Fruit fly (Drosophila melanogaster): Measurements from ENCODE around the gene Nha2.

The Nha2 gene

dm6 chr3R:22988995-22989394, 9.3 kb downstream of the Nha2 start, which contains the start of gene Or94b:
Gene Or94b (plus strand): TSS chr3R:22989295.
- TF ChIP-seq dl (GFP tag; optimal IDR thresholded peaks at IDR 0.05; ENCODE audit: insufficient read depth in 1 of 2, partially characterized antibody in 2 of 2) (no peak), Hnf4 (GFP tag; optimal IDR thresholded peaks at IDR 0.05) (no peak), Dfd (GFP tag; optimal IDR thresholded peaks at IDR 0.05) (no peak), h (GFP tag; optimal IDR thresholded peaks at IDR 0.05) (no peak), lola (GFP tag; optimal IDR thresholded peaks at IDR 0.05) (no peak), sv (GFP tag; optimal IDR thresholded peaks at IDR 0.05) (no peak), OdsH (GFP tag; optimal IDR thresholded peaks at IDR 0.05) (no peak), Myc (optimal IDR thresholded peaks at IDR 0.05) (no peak), dmrt93B (GFP tag; optimal IDR thresholded peaks at IDR 0.05) (no peak), Jra (GFP tag; optimal IDR thresholded peaks at IDR 0.05) (no peak), Rel (GFP tag; optimal IDR thresholded peaks at IDR 0.05) (no peak), Rel (tag; optimal IDR thresholded peaks at IDR 0.05) (no peak), Dif (GFP tag; optimal IDR thresholded peaks at IDR 0.05; ENCODE audit: partially characterized antibody) (no peak), sage (GFP tag; optimal IDR thresholded peaks at IDR 0.05) (no peak), N (GFP tag; optimal IDR thresholded peaks at IDR 0.05) (no peak), brk (GFP tag; optimal IDR thresholded peaks at IDR 0.05) (no peak), Hr83 (GFP tag; optimal IDR thresholded peaks at IDR 0.05; ENCODE audit: poor library complexity, severe bottlenecking) (no peak), pan (optimal IDR thresholded peaks at IDR 0.05) (no peak), GATAd (GFP tag; optimal IDR thresholded peaks at IDR 0.05) (no peak)

DNA sequence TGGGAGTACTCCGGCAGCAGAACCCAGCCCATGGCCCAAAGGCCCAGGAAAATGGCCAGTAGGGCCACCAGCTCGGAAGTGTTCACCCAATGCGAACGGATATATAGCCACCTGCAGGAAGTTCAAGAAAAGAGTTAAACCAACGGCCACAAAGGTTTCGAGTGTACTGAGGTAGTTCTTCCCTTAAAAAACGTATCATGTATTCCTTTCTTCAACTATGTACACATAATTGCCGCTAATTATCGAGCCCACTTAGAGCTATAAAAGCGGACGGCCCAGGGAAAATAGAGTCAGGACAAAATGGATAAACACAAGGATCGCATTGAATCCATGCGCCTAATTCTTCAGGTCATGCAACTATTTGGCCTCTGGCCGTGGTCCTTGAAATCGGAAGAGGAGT, 11.3 kb downstream of the Nha2 start, which contains the start of gene Or94a:
Gene Or94a (plus strand): TSS at position 301 of the 400 bp plus-strand sequence.
- TF ChIP-seq Rel (GFP tag; optimal IDR thresholded peaks at IDR 0.05) (no peak), Rel (tag; optimal IDR thresholded peaks at IDR 0.05) (no peak), Jra (GFP tag; optimal IDR thresholded peaks at IDR 0.05) (no peak), dmrt93B (GFP tag; optimal IDR thresholded peaks at IDR 0.05) (no peak)

- TF ChIP-seq Rel (GFP tag; optimal IDR thresholded peaks at IDR 0.05) (no peak), Rel (tag; optimal IDR thresholded peaks at IDR 0.05) (no peak), fru (GFP tag; optimal IDR thresholded peaks at IDR 0.05) (no peak), Sp1 (GFP tag; optimal IDR thresholded peaks at IDR 0.05) (no peak), pan (optimal IDR thresholded peaks at IDR 0.05) (no peak), sv (GFP tag; optimal IDR thresholded peaks at IDR 0.05) (no peak), Vsx2 (GFP tag; optimal IDR thresholded peaks at IDR 0.05; ENCODE audit: partially characterized antibody) (no peak), dl (GFP tag; optimal IDR thresholded peaks at IDR 0.05; ENCODE audit: insufficient read depth in 1 of 2, partially characterized antibody in 2 of 2) (no peak), h (GFP tag; optimal IDR thresholded peaks at IDR 0.05) (no peak), GATAd (GFP tag; optimal IDR thresholded peaks at IDR 0.05) (no peak), Dfd (GFP tag; optimal IDR thresholded peaks at IDR 0.05) (no peak), usp (GFP tag; optimal IDR thresholded peaks at IDR 0.05) (no peak), Myc (optimal IDR thresholded peaks at IDR 0.05) (no peak), Hr78 (GFP tag; optimal IDR thresholded peaks at IDR 0.05) (no peak), Dif (GFP tag; optimal IDR thresholded peaks at IDR 0.05; ENCODE audit: partially characterized antibody) (no peak), Mio (GFP tag; optimal IDR thresholded peaks at IDR 0.05) (no peak), rgr (GFP tag; optimal IDR thresholded peaks at IDR 0.05) (no peak), dsf (GFP tag; optimal IDR thresholded peaks at IDR 0.05; ENCODE audit: borderline replicate concordance) (no peak), Hr83 (GFP tag; optimal IDR thresholded peaks at IDR 0.05; ENCODE audit: poor library complexity, severe bottlenecking) (no peak), tai (GFP tag; optimal IDR thresholded peaks at IDR 0.05) (no peak)
These were observed 21.3 kb downstream of the Nha2 start, which contains the start of gene Gbp3 for dm6 chr3R:22976997-22977396. Gene Gbp3 (plus strand): TSS chr3R:22977270.

- TF ChIP-seq Hr78 (GFP tag; optimal IDR thresholded peaks at IDR 0.05) (no peak), tai (GFP tag; optimal IDR thresholded peaks at IDR 0.05) (no peak), CG32264 (GFP tag; optimal IDR thresholded peaks at IDR 0.05) (no peak), Dfd (GFP tag; optimal IDR thresholded peaks at IDR 0.05) (no peak), dl (GFP tag; optimal IDR thresholded peaks at IDR 0.05; ENCODE audit: insufficient read depth in 1 of 2, partially characterized antibody in 2 of 2) (no peak), Hr83 (GFP tag; optimal IDR thresholded peaks at IDR 0.05; ENCODE audit: poor library complexity, severe bottlenecking) (no peak), Rel (GFP tag; optimal IDR thresholded peaks at IDR 0.05) (no peak), Rel (tag; optimal IDR thresholded peaks at IDR 0.05) (no peak), usp (GFP tag; optimal IDR thresholded peaks at IDR 0.05) (no peak), h (GFP tag; optimal IDR thresholded peaks at IDR 0.05) (no peak)
These were observed 32.3 kb downstream of the Nha2 start, which contains the start of gene Tpl94D for dm6 chr3R:22965984-22966383. Gene Tpl94D (plus strand): TSS chr3R:22966284.

- TF ChIP-seq psq (GFP tag; optimal IDR thresholded peaks at IDR 0.05) (no peak), h (GFP tag; optimal IDR thresholded peaks at IDR 0.05) (no peak), sv (GFP tag; optimal IDR thresholded peaks at IDR 0.05) (no peak), Dif (GFP tag; optimal IDR thresholded peaks at IDR 0.05; ENCODE audit: partially characterized antibody) (no peak), tai (GFP tag; optimal IDR thresholded peaks at IDR 0.05) (no peak), Rel (GFP tag; optimal IDR thresholded peaks at IDR 0.05) (no peak), Rel (tag; optimal IDR thresholded peaks at IDR 0.05) (no peak), foxo (GFP tag; optimal IDR thresholded peaks at IDR 0.05) (no peak), Jra (GFP tag; optimal IDR thresholded peaks at IDR 0.05) (no peak), dsf (GFP tag; optimal IDR thresholded peaks at IDR 0.05; ENCODE audit: borderline replicate concordance) (no peak), CG9705 (GFP tag; optimal IDR thresholded peaks at IDR 0.05) (no peak), Myc (optimal IDR thresholded peaks at IDR 0.05) (no peak), GATAd (GFP tag; optimal IDR thresholded peaks at IDR 0.05) (no peak), OdsH (GFP tag; optimal IDR thresholded peaks at IDR 0.05) (no peak), Hr78 (GFP tag; optimal IDR thresholded peaks at IDR 0.05) (no peak), dmrt93B (GFP tag; optimal IDR thresholded peaks at IDR 0.05) (no peak)
These were observed 33.1 kb downstream of the Nha2 start for dm6 chr3R:22965220-22965619.

All from whole organism, wandering third instar larva.